Fruit fly (Drosophila melanogaster) whole organism, embryonic: ENCODE measurements around the gene CG31104.

Experiments used
- B-H2 ChIP-seq: fragments of 200-800 bp; sonication (Bioruptor generic); optimal IDR thresholded peaks from 2 replicates; lab custom pipeline; 2018; ENCODE audit warnings: missing biosample characterization, mild to moderate bottlenecking, missing genetic modification characterization
- Bdp1 ChIP-seq: fragments of 200-800 bp; sonication (Bioruptor generic); optimal IDR thresholded peaks from 3 replicates; lab custom pipeline; 2016; ENCODE audit warnings: missing biosample characterization, missing genetic modification characterization
- BtbVII ChIP-seq: fragments of 200-800 bp; sonication (Bioruptor generic); optimal IDR thresholded peaks from 3 replicates; lab custom pipeline; 2017; ENCODE audit warnings: missing biosample characterization, mild to moderate bottlenecking, missing genetic modification characterization
- CG12391 ChIP-seq: fragments of 200-800 bp; sonication (Bioruptor generic); optimal IDR thresholded peaks from 3 replicates; lab custom pipeline; 2018; ENCODE audit warnings: missing biosample characterization, mild to moderate bottlenecking, missing genetic modification characterization, moderate library complexity
- CG13424 ChIP-seq: fragments of 200-800 bp; sonication (Bioruptor generic); optimal IDR thresholded peaks from 2 replicates; lab custom pipeline; 2019; ENCODE audit warnings: missing biosample characterization, mild to moderate bottlenecking, missing genetic modification characterization, moderate library complexity
- CG13894 ChIP-seq: fragments of 200-800 bp; sonication (Bioruptor generic); optimal IDR thresholded peaks from 3 replicates; lab custom pipeline; 2018; ENCODE audit warnings: missing biosample characterization, mild to moderate bottlenecking, missing genetic modification characterization, moderate library complexity
- CG15479 ChIP-seq: fragments of 200-800 bp; sonication (Bioruptor generic); optimal IDR thresholded peaks from 3 replicates; lab custom pipeline; 2019; ENCODE audit warnings: missing biosample characterization, mild to moderate bottlenecking, missing genetic modification characterization, moderate library complexity
- CG1603 ChIP-seq: fragments of 200-800 bp; sonication (Bioruptor generic); optimal IDR thresholded peaks from 2 replicates; lab custom pipeline; 2019; ENCODE audit warnings: missing biosample characterization, mild to moderate bottlenecking, missing genetic modification characterization, moderate library complexity
- CG16813 ChIP-seq: fragments of 200-800 bp; sonication (Bioruptor generic); IDR thresholded peaks from 3 replicates; pipeline ENCODE4 v1.3.6; 2022; ENCODE audit warnings: missing biosample characterization, missing genetic modification characterization; ENCODE audit not compliant: partially characterized antibody
- CG17359 ChIP-seq: fragments of 200-800 bp; sonication (Bioruptor generic); optimal IDR thresholded peaks from 3 replicates; lab custom pipeline; 2018; ENCODE audit warnings: missing biosample characterization, mild to moderate bottlenecking, missing genetic modification characterization, moderate library complexity
- CG17385 ChIP-seq: fragments of 200-800 bp; sonication (Bioruptor generic); optimal IDR thresholded peaks from 3 replicates; lab custom pipeline; 2018; ENCODE audit warnings: missing biosample characterization, mild to moderate bottlenecking, missing genetic modification characterization
- CG17912 ChIP-seq: fragments of 200-800 bp; sonication (Bioruptor generic); optimal IDR thresholded peaks from 2 replicates; lab custom pipeline; 2018; ENCODE audit warnings: missing biosample characterization, mild to moderate bottlenecking, missing genetic modification characterization
- CG18619 ChIP-seq: fragments of 200-800 bp; sonication (Bioruptor generic); optimal IDR thresholded peaks from 3 replicates; lab custom pipeline; 2017; ENCODE audit warnings: missing biosample characterization, mild to moderate bottlenecking, missing genetic modification characterization
- CG2202 ChIP-seq: fragments of 200-800 bp; sonication (Bioruptor generic); optimal IDR thresholded peaks from 2 replicates; lab custom pipeline; 2018; ENCODE audit warnings: missing biosample characterization, mild to moderate bottlenecking, missing genetic modification characterization
- CG31441 ChIP-seq: fragments of 200-800 bp; sonication (Bioruptor generic); IDR thresholded peaks from 2 replicates; pipeline ENCODE4 v1.3.6; 2022; ENCODE audit warnings: missing biosample characterization, missing genetic modification characterization
- CG33557 ChIP-seq: fragments of 200-800 bp; sonication (Bioruptor generic); optimal IDR thresholded peaks from 2 replicates; lab custom pipeline; 2019; ENCODE audit warnings: missing biosample characterization, mild to moderate bottlenecking, missing genetic modification characterization, moderate library complexity
- CG5180 ChIP-seq: fragments of 200-800 bp; sonication (Bioruptor generic); optimal IDR thresholded peaks from 3 replicates; lab custom pipeline; 2017; ENCODE audit warnings: missing biosample characterization, missing genetic modification characterization, mild to moderate bottlenecking, moderate library complexity, missing genetic modification reagents
- CG7271 ChIP-seq: fragments of 200-800 bp; sonication (Bioruptor generic); optimal IDR thresholded peaks from 2 replicates; lab custom pipeline; 2018; ENCODE audit warnings: missing biosample characterization, mild to moderate bottlenecking, missing genetic modification characterization, moderate library complexity
- CG8281 ChIP-seq: fragments of 200-800 bp; sonication (Bioruptor generic); optimal IDR thresholded peaks from 2 replicates; lab custom pipeline; 2018; ENCODE audit warnings: missing biosample characterization, mild to moderate bottlenecking, missing genetic modification characterization, moderate library complexity
- CG9437 ChIP-seq: fragments of 200-800 bp; sonication (Bioruptor generic); optimal IDR thresholded peaks from 2 replicates; lab custom pipeline; 2018; ENCODE audit warnings: missing biosample characterization, mild to moderate bottlenecking, missing genetic modification characterization
- CG9817 ChIP-seq: fragments of 200-800 bp; sonication (Bioruptor generic); optimal IDR thresholded peaks from 2 replicates; lab custom pipeline; 2018; ENCODE audit warnings: missing biosample characterization, mild to moderate bottlenecking, missing genetic modification characterization, moderate library complexity
- D19B ChIP-seq: fragments of 200-800 bp; sonication (Bioruptor generic); optimal IDR thresholded peaks from 2 replicates; lab custom pipeline; 2017; ENCODE audit warnings: missing biosample characterization, mild to moderate bottlenecking, missing genetic modification characterization
- GATAe ChIP-seq: fragments of 200-800 bp; sonication (Bioruptor generic); conservative IDR thresholded peaks from 2 replicates; pipeline ENCODE4 v1.3.6; 2022; ENCODE audit warnings: missing biosample characterization, missing genetic modification characterization
- HLH4C ChIP-seq: fragments of 200-800 bp; sonication (Bioruptor generic); IDR thresholded peaks from 3 replicates; pipeline ENCODE4 v1.3.6; 2022; ENCODE audit warnings: missing biosample characterization, missing genetic modification characterization; ENCODE audit not compliant: partially characterized antibody
- Hand ChIP-seq: fragments of 200-800 bp; sonication (Bioruptor generic); optimal IDR thresholded peaks from 2 replicates; lab custom pipeline; 2017; ENCODE audit warnings: mild to moderate bottlenecking, missing biosample characterization, missing genetic modification reagents, missing genetic modification characterization
- HmgD ChIP-seq: fragments of 200-800 bp; sonication (Bioruptor generic); optimal IDR thresholded peaks from 3 replicates; lab custom pipeline; 2016; ENCODE audit warnings: missing biosample characterization, missing genetic modification characterization
- HmgZ ChIP-seq: fragments of 200-800 bp; sonication (Bioruptor generic); optimal IDR thresholded peaks from 2 replicates; lab custom pipeline; 2018; ENCODE audit warnings: missing biosample characterization, mild to moderate bottlenecking, missing genetic modification characterization
- Hr3 ChIP-seq: fragments of 200-800 bp; sonication (Bioruptor generic); optimal IDR thresholded peaks from 3 replicates; lab custom pipeline; 2016; ENCODE audit warnings: missing biosample characterization, missing genetic modification characterization
- Hr39 ChIP-seq: fragments of >200 bp; optimal IDR thresholded peaks from 2 replicates; lab custom pipeline; 2017
- Hr78 ChIP-seq, 2 experiments: fragments of 200-800 bp in 1 of 2; fragments of >200 bp in 1 of 2; sonication (Bioruptor generic) in 1 of 2; optimal IDR thresholded peaks; 2 replicates each; lab custom pipeline; 2017 to 2019; ENCODE audit warnings: missing biosample characterization in 2 of 2, missing genetic modification characterization in 2 of 2, mild to moderate bottlenecking in 1 of 2, moderate library complexity in 1 of 2
- Meics ChIP-seq: fragments of 200-800 bp; sonication (Bioruptor generic); optimal IDR thresholded peaks from 2 replicates; lab custom pipeline; 2017; ENCODE audit warnings: missing biosample characterization, mild to moderate bottlenecking, missing genetic modification characterization
- NC2β ChIP-seq: fragments of 200-800 bp; sonication (Bioruptor generic); optimal IDR thresholded peaks from 2 replicates; lab custom pipeline; 2016; ENCODE audit warnings: missing biosample characterization, missing genetic modification characterization
- Oaz ChIP-seq: fragments of 200-800 bp; sonication (Bioruptor generic); IDR thresholded peaks from 2 replicates; pipeline ENCODE4 v1.3.6; 2022; ENCODE audit warnings: missing biosample characterization, missing genetic modification characterization
- Tbp ChIP-seq: fragments of >200 bp; optimal IDR thresholded peaks from 2 replicates; lab custom pipeline; 2018; ENCODE audit warnings: missing biosample characterization, missing genetic modification characterization
- Vsx1 ChIP-seq: fragments of 200-800 bp; sonication (Bioruptor generic); optimal IDR thresholded peaks from 2 replicates; lab custom pipeline; 2017; ENCODE audit warnings: missing biosample characterization, mild to moderate bottlenecking, missing genetic modification characterization, missing genetic modification reagents
- YL-1 ChIP-seq: fragments of 200-800 bp; sonication (Bioruptor generic); optimal IDR thresholded peaks from 3 replicates; lab custom pipeline; 2017; ENCODE audit warnings: missing biosample characterization, mild to moderate bottlenecking, missing genetic modification characterization
- amos ChIP-seq: fragments of 200-800 bp; sonication (Bioruptor generic); IDR thresholded peaks from 2 replicates; pipeline ENCODE4 v1.3.6; 2022; ENCODE audit warnings: missing biosample characterization, missing genetic modification characterization; ENCODE audit not compliant: partially characterized antibody
- crc ChIP-seq: fragments of 200-800 bp; sonication (Bioruptor generic); optimal IDR thresholded peaks from 2 replicates; lab custom pipeline; 2016; ENCODE audit warnings: missing biosample characterization, missing genetic modification characterization
- cwo ChIP-seq: fragments of 200-800 bp; sonication (Bioruptor generic); optimal IDR thresholded peaks from 3 replicates; lab custom pipeline; 2017; ENCODE audit warnings: missing biosample characterization, missing genetic modification characterization, mild to moderate bottlenecking, moderate library complexity, missing genetic modification reagents
- da ChIP-seq: fragments of 200-800 bp; sonication (Bioruptor generic); optimal IDR thresholded peaks from 2 replicates; lab custom pipeline; 2016; ENCODE audit warnings: missing biosample characterization, missing genetic modification characterization
- fd64A ChIP-seq: fragments of 200-800 bp; sonication (Bioruptor generic); optimal IDR thresholded peaks from 3 replicates; lab custom pipeline; 2018; ENCODE audit warnings: missing biosample characterization, mild to moderate bottlenecking, missing genetic modification characterization
- gro ChIP-seq: fragments of 200-800 bp; sonication (Bioruptor generic); optimal IDR thresholded peaks from 2 replicates; lab custom pipeline; 2016; ENCODE audit warnings: missing biosample characterization, missing genetic modification characterization
- lola ChIP-seq, 3 experiments: fragments of >200 bp in 2 of 3; fragments of 200-800 bp in 1 of 3; sonication (Bioruptor generic) in 1 of 3; optimal IDR thresholded peaks; 2 replicates each; lab custom pipeline; 2017 to 2019; ENCODE audit warnings: missing biosample characterization in 3 of 3, missing genetic modification characterization in 3 of 3, mild to moderate bottlenecking in 1 of 3, moderate library complexity in 1 of 3
- nau ChIP-seq: fragments of 200-800 bp; sonication (Bioruptor generic); optimal IDR thresholded peaks from 3 replicates; lab custom pipeline; 2017; ENCODE audit warnings: missing biosample characterization, mild to moderate bottlenecking, missing genetic modification characterization, missing genetic modification reagents
- nerfin-2 ChIP-seq: fragments of 200-800 bp; sonication (Bioruptor generic); IDR thresholded peaks from 2 replicates; pipeline ENCODE4 v1.3.6; 2022; ENCODE audit warnings: missing biosample characterization, missing genetic modification characterization; ENCODE audit not compliant: partially characterized antibody
- oc ChIP-seq: fragments of 200-800 bp; sonication (Bioruptor generic); optimal IDR thresholded peaks from 2 replicates; lab custom pipeline; 2018; ENCODE audit warnings: missing biosample characterization, mild to moderate bottlenecking, missing genetic modification characterization, moderate library complexity
- run ChIP-seq: fragments of 200-800 bp; sonication (Bioruptor generic); optimal IDR thresholded peaks from 3 replicates; lab custom pipeline; 2018; ENCODE audit warnings: missing biosample characterization, mild to moderate bottlenecking, missing genetic modification characterization
- seq ChIP-seq: fragments of 200-800 bp; sonication (Bioruptor generic); IDR thresholded peaks from 2 replicates; pipeline ENCODE4 v1.3.6; 2022; ENCODE audit warnings: missing biosample characterization, missing genetic modification characterization
- ssp ChIP-seq: fragments of 200-800 bp; sonication (Bioruptor generic); IDR thresholded peaks from 2 replicates; pipeline ENCODE4 v1.3.6; 2022; ENCODE audit warnings: missing biosample characterization, missing genetic modification characterization
- unpg ChIP-seq: fragments of 200-800 bp; sonication (Bioruptor generic); optimal IDR thresholded peaks from 3 replicates; lab custom pipeline; 2018; ENCODE audit warnings: missing biosample characterization, mild to moderate bottlenecking, missing genetic modification characterization, moderate library complexity

Gene CG31104

dm6 chr3R:25281165-25281564 lies 4.1 kb upstream of the CG31104 start, which contains the start of gene CG11892 (continued):
- TF ChIP-seq HLH4C (no peak), gro (GFP tag; lab: Kevin White, UChicago) (no peak), ssp (no peak), CG9437 (GFP tag; lab: Kevin White, UChicago) (no peak), CG17359 (peak; percentile 60), amos (GFP tag; lab: Robert Waterston, UW) (no peak), HmgZ (tag; lab: Kevin White, UChicago) (peak; percentile 32), HmgD (GFP tag; lab: Kevin White, UChicago) (no peak), fd64A (peak; percentile 19), GATAe (GFP tag; lab: Robert Waterston, UW) (no peak), cwo (GFP tag; lab: Kevin White, UChicago) (peak; percentile 54), CG13894 (tag; lab: Kevin White, UChicago) (peak; percentile 68), Hand (peak; percentile 12), CG16813 (GFP tag; lab: Robert Waterston, UW) (no peak), BtbVII (GFP tag; lab: Kevin White, UChicago) (peak; percentile 52), oc (tag; lab: Kevin White, UChicago) (no peak), CG13424 (tag; lab: Kevin White, UChicago) (peak; percentile 52), CG8281 (tag; lab: Kevin White, UChicago) (peak; percentile 19), Oaz (GFP tag; lab: Robert Waterston, UW) (no peak), CG12391 (tag; lab: Kevin White, UChicago) (no peak), CG5180 (GFP tag; lab: Kevin White, UChicago) (peak; percentile 33), CG18619 (GFP tag; lab: Kevin White, UChicago) (peak; percentile 46), unpg (GFP tag; lab: Kevin White, UChicago) (peak; percentile 51), CG9817 (tag; lab: Kevin White, UChicago) (peak; percentile 52), crc (GFP tag; lab: Kevin White, UChicago) (no peak), CG2202 (tag; lab: Kevin White, UChicago) (no peak), Meics (GFP tag; lab: Kevin White, UChicago) (peak; percentile 55), CG7271 (tag; lab: Kevin White, UChicago) (no peak), YL-1 (GFP tag; lab: Kevin White, UChicago) (peak; percentile 6), Vsx1 (GFP tag; lab: Kevin White, UChicago) (peak; percentile 45), B-H2 (GFP tag; lab: Kevin White, UChicago) (peak; percentile 19), CG15479 (GFP tag; lab: Kevin White, UChicago) (no peak), nau (GFP tag; lab: Kevin White, UChicago) (no peak)

DNA sequence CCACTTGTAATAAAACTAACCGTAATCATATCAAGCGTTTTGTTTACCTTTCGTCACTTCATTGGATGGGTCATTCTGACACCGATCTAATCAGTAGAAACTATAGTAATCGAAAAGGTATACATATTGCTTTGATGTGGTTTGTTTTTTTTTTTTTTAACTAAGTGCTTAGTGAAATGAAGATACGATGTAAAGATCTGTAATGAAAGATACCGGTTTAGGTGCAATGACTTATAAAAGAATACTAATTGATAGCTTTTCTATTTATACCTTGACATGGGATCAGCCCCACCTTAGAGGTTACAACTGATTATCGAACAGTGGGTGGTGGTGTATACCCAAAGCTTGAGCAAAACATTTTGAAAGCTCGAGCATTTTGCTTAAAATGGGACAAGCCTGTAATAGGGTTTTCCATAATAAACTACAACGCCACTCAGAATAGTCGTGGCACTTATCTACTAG lies 2.0 kb upstream of the CG31104 start, which contains the start of gene CG31300:
Gene CG31300 (plus strand): TSS at position 412 of the 462 bp plus-strand sequence.
- TF ChIP-seq seq (GFP tag; lab: Robert Waterston, UW) (no peak), Hr78 (GFP tag; optimal IDR thresholded peaks at IDR 0.05; lab: Kevin White, UChicago) (peak in 1 of 2 experiments; percentile 57), Hr39 (lab: Kevin White, UChicago) (no peak), CG1603 (tag; lab: Kevin White, UChicago) (no peak), CG17912 (GFP tag; lab: Kevin White, UChicago) (no peak), da (no peak), lola (GFP tag; optimal IDR thresholded peaks at IDR 0.05; lab: Kevin White, UChicago) (no peak), Tbp (GFP tag; lab: Kevin White, UChicago) (no peak), nerfin-2 (GFP tag; lab: Robert Waterston, UW) (no peak), run (peak; percentile 69), CG17385 (GFP tag; lab: Kevin White, UChicago) (no peak), Bdp1 (GFP tag; lab: Kevin White, UChicago) (no peak), D19B (GFP tag; lab: Kevin White, UChicago) (no peak), NC2β (GFP tag; lab: Kevin White, UChicago) (no peak), CG33557 (GFP tag; lab: Kevin White, UChicago) (no peak), Hr3 (no peak), CG31441 (GFP tag; lab: Robert Waterston, UW) (no peak)
